Worm (Caenorhabditis elegans) whole organism, L4/young adult: ENCODE results near the gene Y62F5A.12.

Experiments
- W03F9.2 ChIP-seq: fragments of 150-350 bp; optimal IDR thresholded peaks from 2 replicates; lab custom pipeline; 2014; ENCODE audit warnings: missing biosample characterization, missing genetic modification characterization
- dao-5 ChIP-seq: sonication (generic microtip); optimal IDR thresholded peaks from 2 replicates; lab custom pipeline; 2016; ENCODE audit warnings: missing genotype, missing genetic modification characterization, moderate library complexity, missing compliant biosample characterization
- him-1 ChIP-seq: sonication (generic microtip); optimal IDR thresholded peaks from 2 replicates; lab custom pipeline; 2016; ENCODE audit warnings: missing genotype, missing genetic modification reagents, missing genetic modification characterization, missing compliant biosample characterization

ce11 chrII:11514775-11515174, 19.5 kb downstream of the Y62F5A.12 start, which contains the start of gene srh-44:
- TF ChIP-seq W03F9.2 (no peak), him-1 (no peak), dao-5 (tag; lab: Kevin White, UChicago) (no peak)
